Fruit fly (Drosophila melanogaster) Kc167 (cell line): ENCODE measurements around the gene CG9733.

Experiments
- Sin3A ChIP-seq: fragments of >200 bp; optimal IDR thresholded peaks from 2 replicates; lab custom pipeline; 2018; ENCODE audit warnings: missing external identifiers
- psq ChIP-seq: fragments of >200 bp; optimal IDR thresholded peaks from 2 replicates; lab custom pipeline; 2017; ENCODE audit warnings: missing external identifiers
- ttk ChIP-seq: sonication (Bioruptor generic); optimal IDR thresholded peaks from 2 replicates; lab custom pipeline; 2017; ENCODE audit warnings: missing external identifiers

- no peak for TF ChIP-seq ttk (lab: Kevin White, UChicago)
- no peak for TF ChIP-seq Sin3A (lab: Kevin White, UChicago)
- TF ChIP-seq psq (lab: Kevin White, UChicago) = no peak
Observed at dm6 chr3R:30283940-30284339, 37.4 kb upstream of the CG9733 start.
